Worm (Caenorhabditis elegans): Measurements from ENCODE around the gene tag-294.
A peak's percentile ranks its signal among the peaks of the same experiment; 100 is the strongest.

Gene tag-294

ce11 chrX:5794432-5794831 lies 31.2 kb upstream of the tag-294 start:
- no peak for TF ChIP-seq ref-1 (GFP tag; conservative IDR thresholded peaks at IDR 0.05)
- TF ChIP-seq cog-1 (tag; optimal IDR thresholded peaks at IDR 0.05): no peak
- TF ChIP-seq med-1 (GFP tag; optimal IDR thresholded peaks at IDR 0.05; ENCODE audit: insufficient read depth): no peak
- no peak for TF ChIP-seq T22C8.4 (GFP tag; IDR thresholded peaks at IDR 0.05)
- no peak for TF ChIP-seq ztf-23 (GFP tag; IDR thresholded peaks at IDR 0.05)
- TF ChIP-seq tab-1 (GFP tag; IDR thresholded peaks at IDR 0.05): no peak
- no peak for TF ChIP-seq ztf-29 (GFP tag; IDR thresholded peaks at IDR 0.05)

- TF ChIP-seq ztf-23 (GFP tag; IDR thresholded peaks at IDR 0.05) (no peak), klf-2 (GFP tag; conservative IDR thresholded peaks at IDR 0.05) (no peak), tab-1 (GFP tag; IDR thresholded peaks at IDR 0.05) (no peak), flt-1 (GFP tag; IDR thresholded peaks at IDR 0.05) (no peak), ztf-29 (GFP tag; IDR thresholded peaks at IDR 0.05) (no peak), T22C8.4 (GFP tag; IDR thresholded peaks at IDR 0.05) (no peak), med-1 (GFP tag; optimal IDR thresholded peaks at IDR 0.05; ENCODE audit: insufficient read depth) (no peak), ref-1 (GFP tag; conservative IDR thresholded peaks at IDR 0.05) (no peak), cog-1 (tag; optimal IDR thresholded peaks at IDR 0.05) (no peak)
Observed at ce11 chrX:5790915-5791314, 27.7 kb upstream of the tag-294 start, which contains the start of gene twnk-1. Gene twnk-1, plus strand, starts transcription at chrX:5791215.

ce11 chrX:5787861-5788260 lies 24.7 kb upstream of the tag-294 start, which contains the start of gene F46G11.2:
Gene F46G11.2, plus strand, starts transcription at chrX:5788161.
- TF ChIP-seq klf-2 (GFP tag; conservative IDR thresholded peaks at IDR 0.05): no peak
- TF ChIP-seq ztf-29 (GFP tag; IDR thresholded peaks at IDR 0.05): no peak
- TF ChIP-seq ztf-23 (GFP tag; IDR thresholded peaks at IDR 0.05): no peak
- no peak for TF ChIP-seq flt-1 (GFP tag; IDR thresholded peaks at IDR 0.05)
- no peak for TF ChIP-seq med-1 (GFP tag; optimal IDR thresholded peaks at IDR 0.05; ENCODE audit: insufficient read depth)
- TF ChIP-seq tab-1 (GFP tag; IDR thresholded peaks at IDR 0.05): no peak
- no peak for TF ChIP-seq cog-1 (tag; optimal IDR thresholded peaks at IDR 0.05)
- no peak for TF ChIP-seq T22C8.4 (GFP tag; IDR thresholded peaks at IDR 0.05)
- TF ChIP-seq ref-1 (GFP tag; conservative IDR thresholded peaks at IDR 0.05): no peak

- TF ChIP-seq cog-1 (tag; optimal IDR thresholded peaks at IDR 0.05) (no peak), ztf-23 (GFP tag; IDR thresholded peaks at IDR 0.05) (no peak), klf-2 (GFP tag; conservative IDR thresholded peaks at IDR 0.05) (no peak), ref-1 (GFP tag; conservative IDR thresholded peaks at IDR 0.05) (no peak), ztf-29 (GFP tag; IDR thresholded peaks at IDR 0.05) (no peak), T22C8.4 (GFP tag; IDR thresholded peaks at IDR 0.05) (no peak), tab-1 (GFP tag; IDR thresholded peaks at IDR 0.05) (no peak), med-1 (GFP tag; optimal IDR thresholded peaks at IDR 0.05; ENCODE audit: insufficient read depth) (no peak), flt-1 (GFP tag; IDR thresholded peaks at IDR 0.05) (no peak)
Observed at ce11 chrX:5786193-5786592, 23.0 kb upstream of the tag-294 start, which contains the start of gene F46G11.6. Gene F46G11.6, plus strand, starts transcription at chrX:5786493.

- TF ChIP-seq med-1 (GFP tag; optimal IDR thresholded peaks at IDR 0.05; ENCODE audit: insufficient read depth) (no peak), cog-1 (tag; optimal IDR thresholded peaks at IDR 0.05) (no peak), ref-1 (GFP tag; conservative IDR thresholded peaks at IDR 0.05) (no peak), flt-1 (GFP tag; IDR thresholded peaks at IDR 0.05) (no peak), ztf-23 (GFP tag; IDR thresholded peaks at IDR 0.05) (no peak), ztf-29 (GFP tag; IDR thresholded peaks at IDR 0.05) (no peak), klf-2 (GFP tag; conservative IDR thresholded peaks at IDR 0.05) (no peak), tab-1 (GFP tag; IDR thresholded peaks at IDR 0.05) (no peak), T22C8.4 (GFP tag; IDR thresholded peaks at IDR 0.05) (no peak)
Observed at ce11 chrX:5782153-5782552, 19.0 kb upstream of the tag-294 start, which contains the start of gene gakh-1. Gene gakh-1, plus strand, starts transcription at chrX:5782499.

- no peak for TF ChIP-seq klf-2 (GFP tag; conservative IDR thresholded peaks at IDR 0.05)
- TF ChIP-seq cog-1 (tag; optimal IDR thresholded peaks at IDR 0.05): no peak
- no peak for TF ChIP-seq ref-1 (GFP tag; conservative IDR thresholded peaks at IDR 0.05)
- no peak for TF ChIP-seq med-1 (GFP tag; optimal IDR thresholded peaks at IDR 0.05; ENCODE audit: insufficient read depth)
- TF ChIP-seq flt-1 (GFP tag; IDR thresholded peaks at IDR 0.05): no peak
- no peak for TF ChIP-seq ztf-23 (GFP tag; IDR thresholded peaks at IDR 0.05)
- no peak for TF ChIP-seq T22C8.4 (GFP tag; IDR thresholded peaks at IDR 0.05)
- no peak for TF ChIP-seq tab-1 (GFP tag; IDR thresholded peaks at IDR 0.05)
- TF ChIP-seq ztf-29 (GFP tag; IDR thresholded peaks at IDR 0.05): no peak
Observed at ce11 chrX:5781294-5781693, 18.1 kb upstream of the tag-294 start.

- TF ChIP-seq ref-1 (GFP tag; conservative IDR thresholded peaks at IDR 0.05) (no peak), tab-1 (GFP tag; IDR thresholded peaks at IDR 0.05) (no peak), ztf-23 (GFP tag; IDR thresholded peaks at IDR 0.05) (no peak), flt-1 (GFP tag; IDR thresholded peaks at IDR 0.05) (no peak), med-1 (GFP tag; optimal IDR thresholded peaks at IDR 0.05; ENCODE audit: insufficient read depth) (no peak), T22C8.4 (GFP tag; IDR thresholded peaks at IDR 0.05) (0 out of 2 replicates have a peak, but pooled peaks have one; percentile 6), ztf-29 (GFP tag; IDR thresholded peaks at IDR 0.05) (no peak), klf-2 (GFP tag; conservative IDR thresholded peaks at IDR 0.05) (no peak), cog-1 (tag; optimal IDR thresholded peaks at IDR 0.05) (peak; percentile 62)
Observed at ce11 chrX:5780672-5781182, 17.5 kb upstream of the tag-294 start, which contains the start of gene sft-4. Gene sft-4, minus strand, starts transcription at chrX:5780722.

ce11 chrX:5775804-5776252 lies 12.6 kb upstream of the tag-294 start:
- peak; percentile 72; the same call in 1 of the 2 replicates for TF ChIP-seq tab-1 (GFP tag; IDR thresholded peaks at IDR 0.05)
- TF ChIP-seq med-1 (GFP tag; optimal IDR thresholded peaks at IDR 0.05; ENCODE audit: insufficient read depth): no peak
- peak; percentile 35 for TF ChIP-seq cog-1 (tag; optimal IDR thresholded peaks at IDR 0.05)
- 0 out of 2 replicates have a peak, but pooled peaks have one; percentile 42 for TF ChIP-seq ztf-23 (GFP tag; IDR thresholded peaks at IDR 0.05)

- TF ChIP-seq ztf-23 (GFP tag; IDR thresholded peaks at IDR 0.05): no peak
- TF ChIP-seq klf-2 (GFP tag; conservative IDR thresholded peaks at IDR 0.05): no peak
- no peak for TF ChIP-seq T22C8.4 (GFP tag; IDR thresholded peaks at IDR 0.05)
- no peak for TF ChIP-seq ref-1 (GFP tag; conservative IDR thresholded peaks at IDR 0.05)
- no peak for TF ChIP-seq cog-1 (tag; optimal IDR thresholded peaks at IDR 0.05)
- no peak for TF ChIP-seq flt-1 (GFP tag; IDR thresholded peaks at IDR 0.05)
- no peak for TF ChIP-seq ztf-29 (GFP tag; IDR thresholded peaks at IDR 0.05)
- no peak for TF ChIP-seq tab-1 (GFP tag; IDR thresholded peaks at IDR 0.05)
- TF ChIP-seq med-1 (GFP tag; optimal IDR thresholded peaks at IDR 0.05; ENCODE audit: insufficient read depth): no peak
Observed at ce11 chrX:5773471-5773870, 10.3 kb upstream of the tag-294 start, which contains the start of gene sym-3. Gene sym-3, plus strand, starts transcription at chrX:5773771.

Measured in whole organism, midembryonic.